Fruit fly (Drosophila melanogaster) whole organism, embryonic: ENCODE results near the gene vari.

Experiments used
- Atf3 ChIP-seq: fragments of 200-800 bp; sonication (Bioruptor generic); optimal IDR thresholded peaks from 3 replicates; lab custom pipeline; 2016; ENCODE audit warnings: missing biosample characterization, missing genetic modification characterization
- Bdp1 ChIP-seq: fragments of 200-800 bp; sonication (Bioruptor generic); optimal IDR thresholded peaks from 3 replicates; lab custom pipeline; 2016; ENCODE audit warnings: missing biosample characterization, missing genetic modification characterization
- Bgb ChIP-seq: fragments of 200-800 bp; sonication (Bioruptor generic); IDR thresholded peaks from 2 replicates; pipeline ENCODE4 v1.3.6; 2022; ENCODE audit warnings: missing biosample characterization, missing genetic modification characterization; ENCODE audit not compliant: partially characterized antibody
- CG1024 ChIP-seq: fragments of 200-800 bp; sonication (Bioruptor generic); IDR thresholded peaks from 2 replicates; pipeline ENCODE4 v1.3.6; 2022; ENCODE audit warnings: missing biosample characterization, missing genetic modification characterization
- CG10462 ChIP-seq: fragments of 200-800 bp; sonication (Bioruptor generic); optimal IDR thresholded peaks from 2 replicates; lab custom pipeline; 2016; ENCODE audit warnings: missing biosample characterization, missing genetic modification characterization
- CG13296 ChIP-seq: fragments of 200-800 bp; sonication (Bioruptor generic); optimal IDR thresholded peaks from 3 replicates; lab custom pipeline; 2018; ENCODE audit warnings: missing biosample characterization, mild to moderate bottlenecking, missing genetic modification characterization
- CG16813 ChIP-seq: fragments of 200-800 bp; sonication (Bioruptor generic); IDR thresholded peaks from 3 replicates; pipeline ENCODE4 v1.3.6; 2022; ENCODE audit warnings: missing biosample characterization, missing genetic modification characterization; ENCODE audit not compliant: partially characterized antibody
- CG16815 ChIP-seq: fragments of 200-800 bp; sonication (Bioruptor generic); optimal IDR thresholded peaks from 3 replicates; lab custom pipeline; 2017; ENCODE audit warnings: missing biosample characterization, mild to moderate bottlenecking, missing genetic modification characterization
- CG18476 ChIP-seq: fragments of 200-800 bp; sonication (Bioruptor generic); optimal IDR thresholded peaks from 2 replicates; lab custom pipeline; 2016; ENCODE audit warnings: missing biosample characterization, mild to moderate bottlenecking, missing genetic modification characterization
- CG2120 ChIP-seq: fragments of 200-800 bp; sonication (Bioruptor generic); optimal IDR thresholded peaks from 3 replicates; lab custom pipeline; 2016; ENCODE audit warnings: missing biosample characterization, missing genetic modification characterization
- CG2129 ChIP-seq: fragments of 200-800 bp; sonication (Bioruptor generic); IDR thresholded peaks from 2 replicates; pipeline ENCODE4 v1.3.6; 2022; ENCODE audit warnings: missing biosample characterization, missing genetic modification characterization; ENCODE audit not compliant: partially characterized antibody
- CG4282 ChIP-seq: fragments of 200-800 bp; sonication (Bioruptor generic); optimal IDR thresholded peaks from 2 replicates; lab custom pipeline; 2016; ENCODE audit warnings: missing biosample characterization, missing genetic modification characterization
- CG6854 ChIP-seq: fragments of 200-800 bp; sonication (Bioruptor generic); optimal IDR thresholded peaks from 3 replicates; lab custom pipeline; 2017; ENCODE audit warnings: missing biosample characterization, mild to moderate bottlenecking, missing genetic modification characterization
- CG7987 ChIP-seq: fragments of 200-800 bp; sonication (Bioruptor generic); optimal IDR thresholded peaks from 2 replicates; lab custom pipeline; 2018; ENCODE audit warnings: missing biosample characterization, mild to moderate bottlenecking, missing genetic modification characterization, moderate library complexity
- CG9797 ChIP-seq: fragments of 200-800 bp; sonication (Bioruptor generic); optimal IDR thresholded peaks from 3 replicates; lab custom pipeline; 2018; ENCODE audit warnings: missing biosample characterization, mild to moderate bottlenecking, missing genetic modification characterization
- Chrac-16 ChIP-seq: fragments of 200-800 bp; sonication (Bioruptor generic); optimal IDR thresholded peaks from 3 replicates; lab custom pipeline; 2016; ENCODE audit warnings: missing biosample characterization, missing genetic modification characterization
- Dad ChIP-seq: fragments of 200-800 bp; sonication (Bioruptor generic); optimal IDR thresholded peaks from 3 replicates; lab custom pipeline; 2016; ENCODE audit warnings: missing biosample characterization, missing genetic modification characterization
- Dp ChIP-seq: fragments of 200-800 bp; sonication (Bioruptor generic); optimal IDR thresholded peaks from 2 replicates; lab custom pipeline; 2018; ENCODE audit warnings: missing biosample characterization, mild to moderate bottlenecking, missing genetic modification characterization, moderate library complexity
- Drgx ChIP-seq: fragments of 200-800 bp; sonication (Bioruptor generic); IDR thresholded peaks from 2 replicates; pipeline ENCODE4 v1.3.6; 2022; ENCODE audit warnings: missing biosample characterization, missing genetic modification characterization
- Fer1 ChIP-seq: fragments of 200-800 bp; sonication (Bioruptor generic); optimal IDR thresholded peaks from 2 replicates; lab custom pipeline; 2017; ENCODE audit warnings: missing biosample characterization, mild to moderate bottlenecking, missing genetic modification characterization
- HLHmδ ChIP-seq: fragments of 200-800 bp; sonication (Bioruptor generic); optimal IDR thresholded peaks from 2 replicates; lab custom pipeline; 2018; ENCODE audit warnings: missing biosample characterization, mild to moderate bottlenecking, missing genetic modification characterization, moderate library complexity
- Hmr ChIP-seq: fragments of 200-800 bp; sonication (Bioruptor generic); optimal IDR thresholded peaks from 3 replicates; lab custom pipeline; 2017; ENCODE audit warnings: mild to moderate bottlenecking, missing biosample characterization, missing genetic modification reagents, missing genetic modification characterization
- Lhr ChIP-seq: fragments of 200-800 bp; sonication (Bioruptor generic); optimal IDR thresholded peaks from 3 replicates; lab custom pipeline; 2017; ENCODE audit warnings: mild to moderate bottlenecking, missing biosample characterization, missing genetic modification reagents, missing genetic modification characterization
- MESR4 ChIP-seq: fragments of 200-800 bp; sonication (Bioruptor generic); optimal IDR thresholded peaks from 2 replicates; lab custom pipeline; 2018; ENCODE audit warnings: missing biosample characterization, mild to moderate bottlenecking, missing genetic modification characterization, moderate library complexity
- NfI ChIP-seq: fragments of 200-800 bp; sonication (Bioruptor generic); optimal IDR thresholded peaks from 3 replicates; lab custom pipeline; 2018; ENCODE audit warnings: missing biosample characterization, mild to moderate bottlenecking, missing genetic modification characterization, moderate library complexity
- Oli ChIP-seq: fragments of 200-800 bp; sonication (Bioruptor generic); optimal IDR thresholded peaks from 2 replicates; lab custom pipeline; 2018; ENCODE audit warnings: missing biosample characterization, mild to moderate bottlenecking, missing genetic modification characterization, moderate library complexity
- Rfx ChIP-seq: fragments of 200-800 bp; sonication (Bioruptor generic); IDR thresholded peaks from 2 replicates; pipeline ENCODE4 v1.3.6; 2022; ENCODE audit warnings: missing biosample characterization, missing genetic modification characterization
- Sin3A ChIP-seq: fragments of >200 bp; optimal IDR thresholded peaks from 2 replicates; lab custom pipeline; 2018
- Sry-δ ChIP-seq: fragments of 200-800 bp; sonication (Bioruptor generic); optimal IDR thresholded peaks from 2 replicates; lab custom pipeline; 2016; ENCODE audit warnings: missing biosample characterization, missing genetic modification characterization
- Stat92E ChIP-seq, 3 experiments: fragments of >200 bp in 2 of 3; fragments of 200-800 bp in 1 of 3; sonication (Bioruptor generic) in 1 of 3; optimal IDR thresholded peaks; 2 replicates each; lab custom pipeline; 2017 to 2019; ENCODE audit warnings: missing biosample characterization in 3 of 3, missing genetic modification characterization in 3 of 3, mild to moderate bottlenecking in 1 of 3, moderate library complexity in 1 of 3
- TFAM ChIP-seq: fragments of 200-800 bp; sonication (Bioruptor generic); optimal IDR thresholded peaks from 2 replicates; lab custom pipeline; 2017; ENCODE audit warnings: missing biosample characterization, missing genetic modification characterization, inconsistent platforms
- corto ChIP-seq: fragments of 200-800 bp; sonication (Bioruptor generic); optimal IDR thresholded peaks from 2 replicates; lab custom pipeline; 2016; ENCODE audit warnings: missing biosample characterization, mild to moderate bottlenecking, missing genetic modification characterization, moderate library complexity
- danr ChIP-seq: fragments of 200-800 bp; sonication (Bioruptor generic); IDR thresholded peaks from 2 replicates; pipeline ENCODE4 v1.3.6; 2022; ENCODE audit warnings: missing biosample characterization, missing genetic modification characterization
- dpn ChIP-seq, 2 experiments: fragments of 200-800 bp; sonication (Bioruptor generic); optimal IDR thresholded peaks; 3 replicates each; lab custom pipeline; 2016; ENCODE audit warnings: missing biosample characterization in 2 of 2, missing genetic modification characterization in 2 of 2
- eyg ChIP-seq: fragments of 200-800 bp; sonication (Bioruptor generic); optimal IDR thresholded peaks from 3 replicates; lab custom pipeline; 2016; ENCODE audit warnings: missing biosample characterization, missing genetic modification characterization
- gcm ChIP-seq: fragments of 200-800 bp; sonication (Bioruptor generic); optimal IDR thresholded peaks from 2 replicates; lab custom pipeline; 2019; ENCODE audit warnings: missing biosample characterization, mild to moderate bottlenecking, missing genetic modification characterization, moderate library complexity
- gro ChIP-seq: fragments of 200-800 bp; sonication (Bioruptor generic); optimal IDR thresholded peaks from 2 replicates; lab custom pipeline; 2016; ENCODE audit warnings: missing biosample characterization, missing genetic modification characterization
- gsb ChIP-seq: fragments of 200-800 bp; sonication (Bioruptor generic); IDR thresholded peaks from 2 replicates; pipeline ENCODE4 v1.3.6; 2022; ENCODE audit warnings: missing biosample characterization, missing genetic modification characterization
- hbn ChIP-seq: fragments of 200-800 bp; sonication (Bioruptor generic); IDR thresholded peaks from 2 replicates; pipeline ENCODE4 v1.3.6; 2022; ENCODE audit warnings: missing biosample characterization, missing genetic modification characterization; ENCODE audit not compliant: partially characterized antibody
- ind ChIP-seq: fragments of 200-800 bp; sonication (Bioruptor generic); optimal IDR thresholded peaks from 3 replicates; lab custom pipeline; 2016; ENCODE audit warnings: missing biosample characterization, missing genetic modification characterization
- jigr1 ChIP-seq: fragments of 200-800 bp; sonication (Bioruptor generic); IDR thresholded peaks from 3 replicates; pipeline ENCODE4 v1.3.6; 2022; ENCODE audit warnings: missing biosample characterization, missing genetic modification characterization
- klu ChIP-seq: fragments of 200-800 bp; sonication (Bioruptor generic); IDR thresholded peaks from 2 replicates; pipeline ENCODE4 v1.3.6; 2022; ENCODE audit warnings: missing biosample characterization, missing genetic modification characterization
- nau ChIP-seq: fragments of 200-800 bp; sonication (Bioruptor generic); optimal IDR thresholded peaks from 3 replicates; lab custom pipeline; 2017; ENCODE audit warnings: missing biosample characterization, mild to moderate bottlenecking, missing genetic modification characterization, missing genetic modification reagents
- salm ChIP-seq: fragments of 200-800 bp; sonication (Bioruptor generic); optimal IDR thresholded peaks from 2 replicates; lab custom pipeline; 2018; ENCODE audit warnings: missing biosample characterization, mild to moderate bottlenecking, missing genetic modification characterization
- sc ChIP-seq, 3 experiments: fragments of >200 bp in 2 of 3; fragments of 200-800 bp in 1 of 3; sonication (Bioruptor generic) in 1 of 3; optimal IDR thresholded peaks; 2 replicates in 2 of 3; 3 replicates in 1 of 3; lab custom pipeline; 2017; ENCODE audit warnings: mild to moderate bottlenecking in 1 of 3, missing biosample characterization in 1 of 3, missing genetic modification characterization in 1 of 3, missing genetic modification reagents in 1 of 3
- usp ChIP-seq: fragments of >200 bp; optimal IDR thresholded peaks from 2 replicates; lab custom pipeline; 2017; ENCODE audit warnings: missing biosample characterization, missing genetic modification characterization
- yki ChIP-seq: fragments of >200 bp; optimal IDR thresholded peaks from 3 replicates; lab custom pipeline; 2018
- zen2 ChIP-seq: fragments of 200-800 bp; sonication (Bioruptor generic); IDR thresholded peaks from 3 replicates; pipeline ENCODE4 v1.3.6; 2022; ENCODE audit warnings: missing biosample characterization, missing genetic modification characterization; ENCODE audit not compliant: partially characterized antibody
- zf30C ChIP-seq: fragments of 200-800 bp; sonication (Bioruptor generic); optimal IDR thresholded peaks from 3 replicates; lab custom pipeline; 2018; ENCODE audit warnings: missing biosample characterization, mild to moderate bottlenecking, missing genetic modification characterization

The vari gene

dm6 chr2L:20787271-20787791 is 9.5 kb downstream of the vari start, which contains the start of gene Pomp (continued):
- TF ChIP-seq zf30C (GFP tag; lab: Kevin White, UChicago) (peak; percentile 0), hbn (GFP tag; lab: Robert Waterston, UW) (no peak; the same call in 1 of the 2 replicates), Bgb (peak; percentile 71; the same call in 1 of the 2 replicates), gsb (GFP tag; lab: Robert Waterston, UW) (peak; percentile 69), eyg (GFP tag; lab: Kevin White, UChicago) (peak; percentile 2), nau (GFP tag; lab: Kevin White, UChicago) (peak; percentile 69), CG4282 (no peak), Atf3 (GFP tag; lab: Kevin White, UChicago) (peak; percentile 14), Oli (peak; percentile 83), CG7987 (peak; percentile 80), usp (GFP tag; lab: Kevin White, UChicago) (no peak), Stat92E (GFP tag; optimal IDR thresholded peaks at IDR 0.05; lab: Kevin White, UChicago) (peak in 1 of 3 experiments; percentile 47), CG10462 (GFP tag; lab: Kevin White, UChicago) (peak; percentile 79), jigr1 (no peak; the same call in 2 of the 3 replicates), Dp (GFP tag; lab: Kevin White, UChicago) (peak; percentile 48), Lhr (GFP tag; lab: Kevin White, UChicago) (peak; percentile 96), corto (GFP tag; lab: Kevin White, UChicago) (peak; percentile 80), salm (peak; percentile 73), sc (optimal IDR thresholded peaks at IDR 0.05; lab: Kevin White, UChicago) (no peak), sc (GFP tag; optimal IDR thresholded peaks at IDR 0.05; lab: Kevin White, UChicago) (peak; percentile 35), Bdp1 (GFP tag; lab: Kevin White, UChicago) (peak; percentile 24), CG2120 (peak; percentile 87), CG16815 (GFP tag; lab: Kevin White, UChicago) (peak; percentile 70), yki (lab: Kevin White, UChicago) (no peak), CG13296 (GFP tag; lab: Kevin White, UChicago) (peak; percentile 80), Dad (GFP tag; lab: Kevin White, UChicago) (peak; percentile 25), Sin3A (no peak), zen2 (GFP tag; lab: Robert Waterston, UW) (peak; percentile 26; the same call in 1 of the 3 replicates), CG6854 (GFP tag; lab: Kevin White, UChicago) (peak; percentile 67), klu (GFP tag; lab: Robert Waterston, UW) (peak; percentile 80; the same call in 1 of the 2 replicates), CG18476 (peak; percentile 70), CG2129 (GFP tag; lab: Robert Waterston, UW) (peak; percentile 15; the same call in 1 of the 2 replicates), gcm (GFP tag; lab: Kevin White, UChicago) (peak; percentile 86), dpn (GFP tag; optimal IDR thresholded peaks at IDR 0.05; lab: Kevin White, UChicago) (peak; percentile 72 to 88), HLHmδ (GFP tag; lab: Kevin White, UChicago) (no peak), Chrac-16 (GFP tag; lab: Kevin White, UChicago) (peak; percentile 79), Hmr (peak; percentile 89), danr (GFP tag; lab: Robert Waterston, UW) (peak; percentile 77; the same call in 1 of the 2 replicates), gro (GFP tag; lab: Kevin White, UChicago) (peak; percentile 68), NfI (GFP tag; lab: Kevin White, UChicago) (peak; percentile 71), CG1024 (GFP tag; lab: Robert Waterston, UW) (peak; percentile 64), CG16813 (GFP tag; lab: Robert Waterston, UW) (peak; percentile 66), Drgx (GFP tag; lab: Robert Waterston, UW) (peak; percentile 82), Sry-δ (GFP tag; lab: Kevin White, UChicago) (peak; percentile 93), ind (GFP tag; lab: Kevin White, UChicago) (peak; percentile 91), Fer1 (peak; percentile 86), TFAM (GFP tag; lab: Kevin White, UChicago) (peak; percentile 41), MESR4 (peak; percentile 78), Rfx (peak; percentile 88), CG9797 (peak; percentile 22)
